Worm (Caenorhabditis elegans) whole organism, mixed stage, embryonic: ENCODE data around the gene srw-97.

Experiments
- M03D4.4 ChIP-seq: sonication (generic microtip); optimal IDR thresholded peaks from 2 replicates; lab custom pipeline; 2017; ENCODE audit warnings: mild to moderate bottlenecking, missing genetic modification characterization, missing compliant biosample characterization
- bed-3 ChIP-seq: fragments of 200-800 bp; sonication (Bioruptor generic); optimal IDR thresholded peaks from 3 replicates; lab custom pipeline; 2018; ENCODE audit warnings: mild to moderate bottlenecking, missing genetic modification characterization, moderate library complexity, missing compliant biosample characterization
- blmp-1 ChIP-seq: fragments of 150-350 bp; optimal IDR thresholded peaks from 2 replicates; lab custom pipeline; 2014; ENCODE audit warnings: missing biosample characterization, missing genetic modification characterization
- ceh-39 ChIP-seq: fragments of 150-350 bp; optimal IDR thresholded peaks from 2 replicates; lab custom pipeline; 2014; ENCODE audit warnings: missing biosample characterization, missing genetic modification characterization
- ceh-43 ChIP-seq: fragments of 200-800 bp; sonication (Bioruptor generic); optimal IDR thresholded peaks from 2 replicates; lab custom pipeline; 2018; ENCODE audit warnings: mild to moderate bottlenecking, missing genetic modification characterization, moderate library complexity, missing compliant biosample characterization
- ceh-83 ChIP-seq: fragments of 200-800 bp; sonication (Bioruptor generic); optimal IDR thresholded peaks from 2 replicates; lab custom pipeline; 2018; ENCODE audit warnings: mild to moderate bottlenecking, missing genetic modification characterization, missing compliant biosample characterization
- cnd-1 ChIP-seq: fragments of 200-800 bp; sonication (Bioruptor generic); optimal IDR thresholded peaks from 2 replicates; lab custom pipeline; 2018; ENCODE audit warnings: mild to moderate bottlenecking, missing genetic modification characterization, missing compliant biosample characterization
- drap-1 ChIP-seq: fragments of 200-800 bp; sonication (Bioruptor generic); optimal IDR thresholded peaks from 3 replicates; lab custom pipeline; 2018; ENCODE audit warnings: mild to moderate bottlenecking, missing genetic modification characterization, missing compliant biosample characterization
- elt-1 ChIP-seq: sonication (generic microtip); optimal IDR thresholded peaks from 2 replicates; lab custom pipeline; 2017; ENCODE audit warnings: missing genetic modification characterization, mild to moderate bottlenecking, missing compliant biosample characterization, antibody characterized with exemption, moderate library complexity, borderline replicate concordance; ENCODE audit not compliant: insufficient read depth
- elt-3 ChIP-seq: fragments of 150-350 bp; optimal IDR thresholded peaks from 2 replicates; lab custom pipeline; 2014; ENCODE audit warnings: missing biosample characterization, missing genetic modification characterization
- flh-1 ChIP-seq: fragments of 200-800 bp; sonication (Bioruptor generic); optimal IDR thresholded peaks from 2 replicates; lab custom pipeline; 2018; ENCODE audit warnings: mild to moderate bottlenecking, missing genetic modification characterization, moderate library complexity, missing compliant biosample characterization
- hlh-1 ChIP-seq: fragments of 150-350 bp; optimal IDR thresholded peaks from 2 replicates; lab custom pipeline; 2014; ENCODE audit warnings: missing biosample characterization, missing genetic modification reagents, missing genetic modification characterization
- lin-13 ChIP-seq: fragments of 150-350 bp; optimal IDR thresholded peaks from 2 replicates; lab custom pipeline; 2014; ENCODE audit warnings: missing biosample characterization, missing genetic modification characterization
- lin-32 ChIP-seq: fragments of 200-800 bp; sonication (Bioruptor generic); optimal IDR thresholded peaks from 2 replicates; lab custom pipeline; 2018; ENCODE audit warnings: mild to moderate bottlenecking, missing genetic modification characterization, missing compliant biosample characterization
- lsy-2 ChIP-seq: fragments of 150-350 bp; optimal IDR thresholded peaks from 2 replicates; lab custom pipeline; 2014; ENCODE audit warnings: missing biosample characterization, missing genetic modification characterization
- mab-5 ChIP-seq: fragments of 150-350 bp; optimal IDR thresholded peaks from 2 replicates; lab custom pipeline; 2014; ENCODE audit warnings: missing biosample characterization, missing genetic modification characterization
- mep-1 ChIP-seq: fragments of 150-350 bp; optimal IDR thresholded peaks from 2 replicates; lab custom pipeline; 2017; ENCODE audit warnings: missing biosample characterization, missing genetic modification reagents, missing genetic modification characterization, inconsistent platforms
- mls-2 ChIP-seq: sonication (generic microtip); optimal IDR thresholded peaks from 2 replicates; lab custom pipeline; 2016; ENCODE audit warnings: mild to moderate bottlenecking, missing genetic modification characterization, moderate library complexity, missing compliant biosample characterization
- nhr-12 ChIP-seq: fragments of 150-350 bp; optimal IDR thresholded peaks from 2 replicates; lab custom pipeline; 2014; ENCODE audit warnings: missing biosample characterization, missing genetic modification characterization
- nhr-237 ChIP-seq: fragments of 150-350 bp; optimal IDR thresholded peaks from 2 replicates; lab custom pipeline; 2014; ENCODE audit warnings: missing biosample characterization, missing genetic modification characterization
- nhr-28 ChIP-seq: fragments of 150-350 bp; optimal IDR thresholded peaks from 2 replicates; lab custom pipeline; 2014; ENCODE audit warnings: missing biosample characterization, missing genetic modification characterization
- nhr-76 ChIP-seq: sonication (generic microtip); optimal IDR thresholded peaks from 2 replicates; lab custom pipeline; 2017; ENCODE audit warnings: missing biosample characterization, missing genetic modification characterization
- pha-4 ChIP-seq: fragments of 150-350 bp; optimal IDR thresholded peaks from 2 replicates; lab custom pipeline; 2018; ENCODE audit warnings: missing biosample characterization, missing genetic modification reagents, missing genetic modification characterization
- sem-2 ChIP-seq: fragments of 200-800 bp; sonication (Bioruptor generic); optimal IDR thresholded peaks from 2 replicates; lab custom pipeline; 2018; ENCODE audit warnings: mild to moderate bottlenecking, missing genetic modification characterization, missing compliant biosample characterization
- snpc-4 ChIP-seq: fragments of 150-350 bp; optimal IDR thresholded peaks from 2 replicates; lab custom pipeline; 2014; ENCODE audit warnings: missing biosample characterization, missing genetic modification characterization
- sptf-1 ChIP-seq: sonication (generic microtip); optimal IDR thresholded peaks from 2 replicates; lab custom pipeline; 2017; ENCODE audit warnings: mild to moderate bottlenecking, missing genetic modification characterization, moderate library complexity, missing compliant biosample characterization
- tbx-8 ChIP-seq: fragments of 200-800 bp; sonication (Bioruptor generic); optimal IDR thresholded peaks from 2 replicates; lab custom pipeline; 2018; ENCODE audit warnings: mild to moderate bottlenecking, missing genetic modification characterization, moderate library complexity, missing compliant biosample characterization
- unc-120 ChIP-seq: sonication (generic microtip); optimal IDR thresholded peaks from 2 replicates; lab custom pipeline; 2017; ENCODE audit warnings: missing genetic modification characterization, missing compliant biosample characterization; ENCODE audit not compliant: poor library complexity, severe bottlenecking
- unc-39 ChIP-seq: fragments of 150-350 bp; optimal IDR thresholded peaks from 2 replicates; lab custom pipeline; 2014; ENCODE audit warnings: missing biosample characterization, missing genetic modification characterization
- unc-62 ChIP-seq: fragments of 150-350 bp; optimal IDR thresholded peaks from 2 replicates; lab custom pipeline; 2014; ENCODE audit warnings: missing biosample characterization, missing genetic modification reagents, missing genetic modification characterization
- ztf-11 ChIP-seq: fragments of 150-350 bp; optimal IDR thresholded peaks from 2 replicates; lab custom pipeline; 2014; ENCODE audit warnings: missing biosample characterization, missing genetic modification characterization

Gene srw-97

DNA sequence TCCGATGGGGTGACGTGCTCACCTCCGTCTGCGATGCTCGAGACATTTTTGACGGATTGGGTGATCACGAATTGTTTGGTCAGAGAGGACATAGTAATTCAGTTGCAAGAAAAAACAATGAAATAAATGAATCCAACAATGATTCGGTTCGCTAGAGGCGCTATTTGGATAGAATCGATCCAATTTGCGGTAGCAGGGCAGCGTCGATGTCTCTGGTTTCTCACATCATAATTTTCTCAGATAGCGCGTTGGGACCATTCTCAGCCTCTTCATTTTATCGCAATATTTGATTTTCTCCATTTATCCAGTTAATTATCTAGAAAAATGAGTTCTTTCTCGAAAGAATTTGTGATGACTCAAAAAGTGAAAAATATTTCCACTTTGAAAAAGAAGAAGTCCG, 37.6 kb upstream of the srw-97 start, which contains the start of gene sdz-18:
sdz-18 (minus strand) TSS at position 101 of the 400 bp plus-strand sequence.
- TF ChIP-seq ceh-83 (GFP tag; lab: Kevin White, UChicago) (no peak), cnd-1 (tag; lab: Kevin White, UChicago) (no peak), ceh-39 (tag; lab: Kevin White, UChicago) (no peak), sem-2 (no peak), hlh-1 (tag; lab: Kevin White, UChicago) (no peak), pha-4 (tag; lab: Kevin White, UChicago) (no peak), blmp-1 (no peak), nhr-76 (tag; lab: Kevin White, UChicago) (no peak), nhr-237 (tag; lab: Kevin White, UChicago) (no peak), tbx-8 (GFP tag; lab: Kevin White, UChicago) (no peak), bed-3 (GFP tag; lab: Kevin White, UChicago) (no peak), mls-2 (tag; lab: Kevin White, UChicago) (no peak), nhr-28 (no peak), lin-32 (GFP tag; lab: Kevin White, UChicago) (no peak), ztf-11 (tag; lab: Kevin White, UChicago) (no peak), lsy-2 (tag; lab: Kevin White, UChicago) (no peak), drap-1 (no peak)

DNA sequence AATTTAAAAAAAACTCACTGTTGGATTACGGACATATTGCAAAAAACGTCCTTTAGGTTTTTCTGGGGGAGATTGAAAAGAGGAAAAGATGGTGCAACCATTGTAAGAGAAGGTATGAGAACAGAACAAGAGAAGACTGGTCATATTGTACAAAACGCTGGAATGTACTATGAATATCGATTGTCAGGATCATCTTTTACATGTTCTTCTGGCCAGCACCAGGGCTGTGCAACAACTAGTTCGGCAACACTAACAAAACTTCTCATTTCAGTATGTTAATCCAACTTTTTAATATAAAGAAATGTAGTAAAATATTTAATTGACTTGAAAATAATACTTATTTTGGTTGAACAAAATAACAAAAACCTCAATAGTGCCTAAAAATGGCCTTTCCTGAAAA, 34.5 kb upstream of the srw-97 start, which contains the start of gene fbxb-47:
fbxb-47 (minus strand) TSS at position 101 of the 400 bp plus-strand sequence.
- TF ChIP-seq M03D4.4 (tag; lab: Kevin White, UChicago) (no peak), unc-120 (tag; lab: Kevin White, UChicago) (no peak), bed-3 (GFP tag; lab: Kevin White, UChicago) (no peak)

DNA sequence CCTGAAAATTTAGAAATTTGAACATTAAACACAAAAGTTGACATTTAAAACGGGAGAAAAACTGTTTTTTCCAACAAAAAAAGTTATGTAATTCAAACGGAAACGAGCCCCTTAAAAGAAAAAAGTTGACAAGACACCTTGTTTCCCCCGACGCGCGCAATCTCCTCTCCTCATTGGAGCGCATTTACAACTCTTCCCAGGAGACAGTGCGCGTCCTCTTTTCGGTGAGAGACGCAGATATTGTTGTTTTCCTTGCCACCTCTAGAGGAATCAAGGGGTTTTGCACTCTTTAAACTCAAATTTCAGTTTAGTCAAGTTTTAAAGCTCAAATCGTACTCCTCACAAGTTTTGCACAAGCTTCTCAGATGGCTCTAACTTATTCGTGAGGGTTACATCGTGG, 27.0 kb upstream of the srw-97 start, which contains the start of gene F58E1.13:
F58E1.13 (minus strand) TSS at position 12 of the 400 bp plus-strand sequence.
- TF ChIP-seq hlh-1 (tag; lab: Kevin White, UChicago) = no peak
- no peak for TF ChIP-seq ceh-83 (GFP tag; lab: Kevin White, UChicago)
- no peak for TF ChIP-seq lin-13
- no peak for TF ChIP-seq unc-39
- TF ChIP-seq blmp-1 = no peak
- no peak for TF ChIP-seq elt-1 (tag; lab: Kevin White, UChicago)

DNA sequence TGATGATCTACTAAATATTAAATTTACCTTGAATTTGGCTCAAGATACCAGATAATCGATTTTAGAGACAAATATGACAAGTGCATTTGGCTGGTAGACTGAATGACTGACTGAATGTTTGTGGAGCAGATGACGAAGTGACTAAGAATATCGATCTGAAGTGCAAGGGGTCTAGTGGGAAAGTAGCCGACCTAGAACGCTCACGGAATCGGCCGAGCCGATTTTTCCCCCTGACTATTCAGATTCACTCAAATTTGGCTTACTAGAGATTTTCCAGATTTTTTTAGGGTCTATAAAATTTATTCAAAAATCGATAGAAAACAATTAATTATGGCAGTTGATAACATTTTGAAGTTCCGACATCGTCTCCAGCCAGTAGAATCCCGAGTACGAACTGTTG, 25.7 kb upstream of the srw-97 start, which contains the start of gene fbxc-26:
fbxc-26 (minus strand) TSS at position 101 of the 400 bp plus-strand sequence.
- TF ChIP-seq nhr-28 = no peak
- TF ChIP-seq nhr-12 (tag; lab: Kevin White, UChicago) = no peak
- no peak for TF ChIP-seq nhr-237 (tag; lab: Kevin White, UChicago)
- no peak for TF ChIP-seq lin-13
- TF ChIP-seq lin-32 (GFP tag; lab: Kevin White, UChicago) = no peak
- TF ChIP-seq tbx-8 (GFP tag; lab: Kevin White, UChicago) = no peak
- TF ChIP-seq lsy-2 (tag; lab: Kevin White, UChicago) = no peak
- no peak for TF ChIP-seq cnd-1 (tag; lab: Kevin White, UChicago)
- TF ChIP-seq mls-2 (tag; lab: Kevin White, UChicago) = no peak
- TF ChIP-seq, all 35 proteins: peak for 0

DNA sequence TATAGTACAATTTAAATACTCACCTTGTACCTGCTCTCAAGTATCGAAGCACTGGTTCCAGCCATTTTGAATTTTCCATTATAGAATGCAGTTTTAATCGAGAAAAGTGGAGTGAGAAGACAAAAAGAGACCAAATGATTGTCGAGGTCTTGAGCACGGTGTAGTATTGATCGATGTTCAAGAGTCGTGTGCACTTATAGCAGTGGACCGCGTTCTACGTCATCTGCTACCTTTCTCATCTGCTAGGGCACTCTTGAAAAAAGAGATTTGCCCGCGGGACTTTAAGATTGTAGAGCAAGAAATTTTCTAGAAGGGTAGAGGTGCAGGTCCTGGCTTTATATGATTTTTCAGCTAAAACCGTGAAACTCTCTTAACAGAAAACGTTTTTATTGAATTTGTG, 24.0 kb upstream of the srw-97 start, which contains the start of gene fbxc-21:
fbxc-21 (minus strand) TSS at position 101 of the 400 bp plus-strand sequence.
- TF ChIP-seq nhr-28 = no peak
- TF ChIP-seq unc-62 = no peak
- no peak for TF ChIP-seq ztf-11 (tag; lab: Kevin White, UChicago)
- TF ChIP-seq elt-3 (tag; lab: Kevin White, UChicago) = no peak
- TF ChIP-seq pha-4 (tag; lab: Kevin White, UChicago) = no peak
- no peak for TF ChIP-seq elt-1 (tag; lab: Kevin White, UChicago)
- no peak for TF ChIP-seq M03D4.4 (tag; lab: Kevin White, UChicago)
- TF ChIP-seq unc-39 = no peak
- no peak for TF ChIP-seq nhr-12 (tag; lab: Kevin White, UChicago)
- no peak for TF ChIP-seq snpc-4 (tag; lab: Kevin White, UChicago)
- TF ChIP-seq mab-5 (tag; lab: Kevin White, UChicago) = no peak
- TF ChIP-seq lin-32 (GFP tag; lab: Kevin White, UChicago) = no peak
- TF ChIP-seq flh-1 (GFP tag; lab: Kevin White, UChicago) = no peak
- TF ChIP-seq ceh-43 = no peak
- no peak for TF ChIP-seq nhr-76 (tag; lab: Kevin White, UChicago)
- no peak for TF ChIP-seq mep-1 (tag; lab: Kevin White, UChicago)
- no peak for TF ChIP-seq mls-2 (tag; lab: Kevin White, UChicago)
- TF ChIP-seq sptf-1 (tag; lab: Kevin White, UChicago) = no peak
- TF ChIP-seq, all 35 proteins: peak for 0
